Fruit fly (Drosophila melanogaster) whole organism, embryonic: Measurements from ENCODE around the gene CG32712.
A peak's percentile ranks its signal among the peaks of the same experiment; 100 is the strongest.

Experiments
- B-H2 ChIP-seq: fragments of 200-800 bp; sonication (Bioruptor generic); optimal IDR thresholded peaks from 2 replicates; lab custom pipeline; 2018; ENCODE audit warnings: missing biosample characterization, mild to moderate bottlenecking, missing genetic modification characterization
- CG10209 ChIP-seq: fragments of 200-800 bp; sonication (Bioruptor generic); optimal IDR thresholded peaks from 3 replicates; lab custom pipeline; 2017; ENCODE audit warnings: missing biosample characterization, mild to moderate bottlenecking, missing genetic modification characterization, missing genetic modification reagents
- CG10431 ChIP-seq: fragments of 200-800 bp; sonication (Bioruptor generic); optimal IDR thresholded peaks from 3 replicates; lab custom pipeline; 2018; ENCODE audit warnings: missing biosample characterization, mild to moderate bottlenecking, missing genetic modification characterization
- CG10462 ChIP-seq: fragments of 200-800 bp; sonication (Bioruptor generic); optimal IDR thresholded peaks from 2 replicates; lab custom pipeline; 2016; ENCODE audit warnings: missing biosample characterization, missing genetic modification characterization
- CG12299 ChIP-seq: fragments of 200-800 bp; sonication (Bioruptor generic); optimal IDR thresholded peaks from 2 replicates; lab custom pipeline; 2018; ENCODE audit warnings: missing biosample characterization, mild to moderate bottlenecking, missing genetic modification characterization
- CG13287 ChIP-seq: fragments of 200-800 bp; sonication (Bioruptor generic); IDR thresholded peaks from 2 replicates; pipeline ENCODE4 v1.3.6; 2022; ENCODE audit warnings: missing biosample characterization, missing genetic modification characterization; ENCODE audit not compliant: partially characterized antibody
- CG13296 ChIP-seq: fragments of 200-800 bp; sonication (Bioruptor generic); optimal IDR thresholded peaks from 3 replicates; lab custom pipeline; 2018; ENCODE audit warnings: missing biosample characterization, mild to moderate bottlenecking, missing genetic modification characterization
- CG13624 ChIP-seq: fragments of 200-800 bp; sonication (Bioruptor generic); optimal IDR thresholded peaks from 2 replicates; lab custom pipeline; 2016; ENCODE audit warnings: missing biosample characterization, missing genetic modification characterization
- CG14965 ChIP-seq: fragments of 200-800 bp; sonication (Bioruptor generic); optimal IDR thresholded peaks from 2 replicates; lab custom pipeline; 2016; ENCODE audit warnings: missing biosample characterization, missing genetic modification characterization, borderline replicate concordance
- CG15601 ChIP-seq: fragments of 200-800 bp; sonication (Bioruptor generic); optimal IDR thresholded peaks from 3 replicates; lab custom pipeline; 2019; ENCODE audit warnings: missing biosample characterization, mild to moderate bottlenecking, missing genetic modification characterization, moderate library complexity
- CG1602 ChIP-seq: fragments of 200-800 bp; sonication (Bioruptor generic); optimal IDR thresholded peaks from 3 replicates; lab custom pipeline; 2016; ENCODE audit warnings: missing biosample characterization, missing genetic modification characterization
- CG1647 ChIP-seq: fragments of 200-800 bp; sonication (Bioruptor generic); optimal IDR thresholded peaks from 3 replicates; lab custom pipeline; 2016; ENCODE audit warnings: missing biosample characterization, missing genetic modification characterization
- CG17912 ChIP-seq: fragments of 200-800 bp; sonication (Bioruptor generic); optimal IDR thresholded peaks from 2 replicates; lab custom pipeline; 2018; ENCODE audit warnings: missing biosample characterization, mild to moderate bottlenecking, missing genetic modification characterization
- CG18599 ChIP-seq: fragments of 200-800 bp; sonication (Bioruptor generic); optimal IDR thresholded peaks from 3 replicates; lab custom pipeline; 2017; ENCODE audit warnings: missing biosample characterization, missing genetic modification characterization, mild to moderate bottlenecking, moderate library complexity, missing genetic modification reagents
- CG2199 ChIP-seq: fragments of 200-800 bp; sonication (Bioruptor generic); IDR thresholded peaks from 3 replicates; pipeline ENCODE4 v1.3.6; 2022; ENCODE audit warnings: missing biosample characterization, missing genetic modification characterization
- CG34422 ChIP-seq: fragments of 200-800 bp; sonication (Bioruptor generic); IDR thresholded peaks from 3 replicates; pipeline ENCODE4 v1.3.6; 2022; ENCODE audit warnings: missing biosample characterization, missing genetic modification characterization
- CG43689 ChIP-seq: fragments of 200-800 bp; sonication (Bioruptor generic); IDR thresholded peaks from 2 replicates; pipeline ENCODE4 v1.3.6; 2022; ENCODE audit warnings: missing biosample characterization, missing genetic modification characterization
- CG4707 ChIP-seq: fragments of 200-800 bp; sonication (Bioruptor generic); optimal IDR thresholded peaks from 2 replicates; lab custom pipeline; 2018; ENCODE audit warnings: missing biosample characterization, mild to moderate bottlenecking, missing genetic modification characterization, moderate library complexity
- CG5180 ChIP-seq: fragments of 200-800 bp; sonication (Bioruptor generic); optimal IDR thresholded peaks from 3 replicates; lab custom pipeline; 2017; ENCODE audit warnings: missing biosample characterization, missing genetic modification characterization, mild to moderate bottlenecking, moderate library complexity, missing genetic modification reagents
- CG6683 ChIP-seq: fragments of 200-800 bp; sonication (Bioruptor generic); optimal IDR thresholded peaks from 2 replicates; lab custom pipeline; 2017; ENCODE audit warnings: missing biosample characterization, mild to moderate bottlenecking, missing genetic modification characterization, missing genetic modification reagents
- CG6854 ChIP-seq: fragments of 200-800 bp; sonication (Bioruptor generic); optimal IDR thresholded peaks from 3 replicates; lab custom pipeline; 2017; ENCODE audit warnings: missing biosample characterization, mild to moderate bottlenecking, missing genetic modification characterization
- CG8765 ChIP-seq: fragments of 200-800 bp; sonication (Bioruptor generic); IDR thresholded peaks from 2 replicates; pipeline ENCODE4 v1.3.6; 2022; ENCODE audit warnings: missing biosample characterization, missing genetic modification characterization
- CG8924 ChIP-seq: fragments of 200-800 bp; optimal IDR thresholded peaks from 3 replicates; lab custom pipeline; 2019; ENCODE audit warnings: missing biosample characterization, mild to moderate bottlenecking, missing genetic modification characterization, moderate library complexity
- Dll ChIP-seq: fragments of 200-800 bp; sonication (Bioruptor generic); IDR thresholded peaks from 4 replicates; pipeline ENCODE4 v1.3.6; 2022; ENCODE audit warnings: missing biosample characterization, missing genetic modification characterization; ENCODE audit not compliant: partially characterized antibody
- Elba2 ChIP-seq: fragments of 200-800 bp; sonication (Bioruptor generic); optimal IDR thresholded peaks from 3 replicates; lab custom pipeline; 2016; ENCODE audit warnings: missing biosample characterization, missing genetic modification characterization
- Ets65A ChIP-seq: fragments of 200-800 bp; sonication (Bioruptor generic); peaks from one replicate; lab custom pipeline; 2016; ENCODE audit warnings: missing biosample characterization, missing genetic modification characterization
- Gsc ChIP-seq: fragments of 200-800 bp; sonication (Bioruptor generic); IDR thresholded peaks from 2 replicates; pipeline ENCODE4 v1.3.6; 2022; ENCODE audit warnings: missing biosample characterization, missing genetic modification characterization
- Gug ChIP-seq: fragments of 200-800 bp; sonication (Bioruptor generic); IDR thresholded peaks from 4 replicates; pipeline ENCODE4 v1.3.6; 2022; ENCODE audit warnings: missing biosample characterization, missing genetic modification characterization
- H2.0 ChIP-seq: fragments of 200-800 bp; sonication (Bioruptor generic); IDR thresholded peaks from 2 replicates; pipeline ENCODE4 v1.3.6; 2022; ENCODE audit warnings: missing biosample characterization, missing genetic modification characterization
- HLHmδ ChIP-seq: fragments of 200-800 bp; sonication (Bioruptor generic); optimal IDR thresholded peaks from 2 replicates; lab custom pipeline; 2018; ENCODE audit warnings: missing biosample characterization, mild to moderate bottlenecking, missing genetic modification characterization, moderate library complexity
- HmgZ ChIP-seq: fragments of 200-800 bp; sonication (Bioruptor generic); optimal IDR thresholded peaks from 2 replicates; lab custom pipeline; 2018; ENCODE audit warnings: missing biosample characterization, mild to moderate bottlenecking, missing genetic modification characterization
- Hr3 ChIP-seq: fragments of 200-800 bp; sonication (Bioruptor generic); optimal IDR thresholded peaks from 3 replicates; lab custom pipeline; 2016; ENCODE audit warnings: missing biosample characterization, missing genetic modification characterization
- Myb ChIP-seq: fragments of 200-800 bp; sonication (Bioruptor generic); optimal IDR thresholded peaks from 2 replicates; lab custom pipeline; 2016; ENCODE audit warnings: missing biosample characterization, missing genetic modification characterization
- NC2α ChIP-seq: fragments of 200-800 bp; sonication (Bioruptor generic); optimal IDR thresholded peaks from 2 replicates; lab custom pipeline; 2016; ENCODE audit warnings: missing biosample characterization, missing genetic modification characterization
- Sin3A ChIP-seq: fragments of >200 bp; optimal IDR thresholded peaks from 2 replicates; lab custom pipeline; 2018
- ase ChIP-seq: fragments of 200-800 bp; sonication (Bioruptor generic); IDR thresholded peaks from 3 replicates; pipeline ENCODE4 v1.3.6; 2022; ENCODE audit warnings: missing biosample characterization, missing genetic modification characterization
- bsh ChIP-seq, 2 experiments: fragments of 200-800 bp; sonication (Bioruptor generic); optimal IDR thresholded peaks; 2 replicates each; lab custom pipeline; 2017 to 2018; ENCODE audit warnings: mild to moderate bottlenecking in 2 of 2, missing biosample characterization in 2 of 2, missing genetic modification characterization in 2 of 2, moderate library complexity in 1 of 2
- crol ChIP-seq: fragments of 200-800 bp; sonication (Bioruptor generic); IDR thresholded peaks from 2 replicates; pipeline ENCODE4 v1.3.6; 2022; ENCODE audit warnings: missing biosample characterization, missing genetic modification characterization
- exex ChIP-seq: fragments of 200-800 bp; sonication (Bioruptor generic); optimal IDR thresholded peaks from 4 replicates; lab custom pipeline; 2018; ENCODE audit warnings: missing biosample characterization, mild to moderate bottlenecking, missing genetic modification characterization, moderate library complexity
- fu2 ChIP-seq: fragments of 200-800 bp; sonication (Bioruptor generic); optimal IDR thresholded peaks from 2 replicates; lab custom pipeline; 2016; ENCODE audit warnings: missing biosample characterization, missing genetic modification characterization
- gem ChIP-seq: fragments of 200-800 bp; sonication (Bioruptor generic); optimal IDR thresholded peaks from 2 replicates; lab custom pipeline; 2019; ENCODE audit warnings: missing biosample characterization, mild to moderate bottlenecking, missing genetic modification characterization, moderate library complexity
- grau ChIP-seq: fragments of 200-800 bp; optimal IDR thresholded peaks from 3 replicates; lab custom pipeline; 2019; ENCODE audit warnings: missing biosample characterization, mild to moderate bottlenecking, missing genetic modification characterization, moderate library complexity
- gsb ChIP-seq: fragments of 200-800 bp; sonication (Bioruptor generic); IDR thresholded peaks from 2 replicates; pipeline ENCODE4 v1.3.6; 2022; ENCODE audit warnings: missing biosample characterization, missing genetic modification characterization
- kni ChIP-seq: fragments of 200-800 bp; sonication (Bioruptor generic); optimal IDR thresholded peaks from 3 replicates; lab custom pipeline; 2017; ENCODE audit warnings: mild to moderate bottlenecking, missing biosample characterization, missing genetic modification reagents, missing genetic modification characterization
- nerfin-1 ChIP-seq: fragments of 200-800 bp; sonication (Bioruptor generic); optimal IDR thresholded peaks from 3 replicates; lab custom pipeline; 2019; ENCODE audit warnings: missing biosample characterization, mild to moderate bottlenecking, missing genetic modification characterization, moderate library complexity
- pzg ChIP-seq: fragments of 200-800 bp; sonication (Bioruptor generic); optimal IDR thresholded peaks from 3 replicates; lab custom pipeline; 2018; ENCODE audit warnings: missing biosample characterization, mild to moderate bottlenecking, missing genetic modification characterization, moderate library complexity
- run ChIP-seq: fragments of 200-800 bp; sonication (Bioruptor generic); optimal IDR thresholded peaks from 3 replicates; lab custom pipeline; 2018; ENCODE audit warnings: missing biosample characterization, mild to moderate bottlenecking, missing genetic modification characterization
- sens-2 ChIP-seq: fragments of 200-800 bp; sonication (Bioruptor generic); IDR thresholded peaks from 2 replicates; pipeline ENCODE4 v1.3.6; 2022; ENCODE audit warnings: missing biosample characterization, missing genetic modification characterization
- shn ChIP-seq: fragments of 200-800 bp; sonication (Bioruptor generic); optimal IDR thresholded peaks from 3 replicates; lab custom pipeline; 2016; ENCODE audit warnings: missing biosample characterization, missing genetic modification characterization
- stc ChIP-seq: fragments of 200-800 bp; sonication (Bioruptor generic); IDR thresholded peaks from 2 replicates; pipeline ENCODE4 v1.3.6; 2022; ENCODE audit warnings: missing biosample characterization, missing genetic modification characterization
- tll ChIP-seq, 2 experiments: fragments of 200-800 bp in 1 of 2; fragments of >200 bp in 1 of 2; sonication (Bioruptor generic) in 1 of 2; optimal IDR thresholded peaks; 2 replicates each; lab custom pipeline; 2017 to 2019; ENCODE audit warnings: missing biosample characterization in 2 of 2, missing genetic modification characterization in 2 of 2, mild to moderate bottlenecking in 1 of 2, moderate library complexity in 1 of 2
- tx ChIP-seq: fragments of 200-800 bp; sonication (Bioruptor generic); optimal IDR thresholded peaks from 2 replicates; lab custom pipeline; 2016; ENCODE audit warnings: missing biosample characterization, missing genetic modification characterization

CG32712 gene

dm6 chrX:8409793-8410192, 23.8 kb downstream of the CG32712 start (continued):
- TF ChIP-seq fu2 (GFP tag; lab: Kevin White, UChicago) (no peak), gem (tag; lab: Kevin White, UChicago) (no peak), CG17912 (peak; percentile 42), CG6854 (GFP tag; lab: Kevin White, UChicago) (peak; percentile 76), Myb (GFP tag; lab: Kevin White, UChicago) (no peak), ase (GFP tag; lab: Robert Waterston, UW) (peak; percentile 68; the same call in 2 of the 3 replicates), CG8765 (peak; percentile 99), CG18599 (GFP tag; lab: Kevin White, UChicago) (peak; percentile 76), CG10462 (GFP tag; lab: Kevin White, UChicago) (no peak), Gsc (GFP tag; lab: Robert Waterston, UW) (no peak), H2.0 (GFP tag; lab: Robert Waterston, UW) (0 out of 2 replicates have a peak, but pooled peaks have one; percentile 18), exex (tag; lab: Kevin White, UChicago) (peak; percentile 59), bsh (GFP tag; optimal IDR thresholded peaks at IDR 0.05; lab: Kevin White, UChicago) (peak in 1 of 2 experiments; percentile 67), Dll (no peak), NC2α (GFP tag; lab: Kevin White, UChicago) (no peak), CG14965 (GFP tag; lab: Kevin White, UChicago) (no peak), B-H2 (peak; percentile 98), CG6683 (GFP tag; lab: Kevin White, UChicago) (peak; percentile 57), CG2199 (GFP tag; lab: Robert Waterston, UW) (0 out of 3 replicates have a peak, but pooled peaks have one; percentile 39), gsb (GFP tag; lab: Robert Waterston, UW) (peak; percentile 92), tx (GFP tag; lab: Kevin White, UChicago) (no peak), CG13624 (no peak), CG43689 (GFP tag; lab: Robert Waterston, UW) (no peak), crol (GFP tag; lab: Robert Waterston, UW) (no peak), run (tag; lab: Kevin White, UChicago) (peak; percentile 27), CG13287 (0 out of 2 replicates have a peak, but pooled peaks have one; percentile 14), Ets65A (GFP tag; lab: Kevin White, UChicago) (no peak), grau (peak; percentile 39), CG1647 (GFP tag; lab: Kevin White, UChicago) (no peak), pzg (GFP tag; lab: Kevin White, UChicago) (peak; percentile 15), Elba2 (GFP tag; lab: Kevin White, UChicago) (no peak), stc (peak; percentile 82; the same call in 1 of the 2 replicates), sens-2 (peak; percentile 39; the same call in 1 of the 2 replicates)

dm6 chrX:8408971-8409455, 24.6 kb downstream of the CG32712 start, which contains the start of gene Trf2:
Gene Trf2, plus strand, starts transcription at chrX:8409272.
- TF ChIP-seq nerfin-1 (tag; lab: Kevin White, UChicago): no peak
- TF ChIP-seq CG5180 (GFP tag; lab: Kevin White, UChicago): no peak
- peak; percentile 44; the same call in 1 of the 3 replicates for TF ChIP-seq CG34422 (GFP tag; lab: Robert Waterston, UW)
- TF ChIP-seq tll (GFP tag; optimal IDR thresholded peaks at IDR 0.05; lab: Kevin White, UChicago): no peak
- TF ChIP-seq HmgZ (tag; lab: Kevin White, UChicago): peak; percentile 21
- no peak for TF ChIP-seq CG13296 (GFP tag; lab: Kevin White, UChicago)
- TF ChIP-seq CG1602 (GFP tag; lab: Kevin White, UChicago): no peak
- TF ChIP-seq Gug (GFP tag; lab: Robert Waterston, UW): 0 out of 4 replicates have a peak, but pooled peaks have one; percentile 10
- TF ChIP-seq Hr3 (GFP tag; lab: Kevin White, UChicago): no peak
- TF ChIP-seq HLHmδ: peak; percentile 81
- no peak for TF ChIP-seq shn (GFP tag; lab: Kevin White, UChicago)
- no peak for TF ChIP-seq CG15601
- TF ChIP-seq CG10431 (GFP tag; lab: Kevin White, UChicago): no peak
- TF ChIP-seq CG10209 (GFP tag; lab: Kevin White, UChicago): no peak
- no peak for TF ChIP-seq kni
- no peak for TF ChIP-seq CG8924
- peak; percentile 94 for TF ChIP-seq Sin3A (lab: Kevin White, UChicago)
- peak; percentile 2 for TF ChIP-seq CG4707 (GFP tag; lab: Kevin White, UChicago)
- no peak for TF ChIP-seq CG12299 (tag; lab: Kevin White, UChicago)
